Fruit fly (Drosophila melanogaster): ENCODE measurements around the gene CG4592.

Gene CG4592

dm6 chr2L:9966983-9967737, 45.7 kb downstream of the CG4592 start, which contains the start of the genes Dref and RpL13:
TSS of gene Dref (minus strand) at chr2L:9967229.
TSS of gene RpL13 (plus strand) at chr2L:9967313.
- TF ChIP-seq Sox15 (GFP tag; optimal IDR thresholded peaks at IDR 0.05) (peak; percentile 28), cyc (GFP tag; optimal IDR thresholded peaks at IDR 0.05) (peak; percentile 75), dac (GFP tag; optimal IDR thresholded peaks at IDR 0.05) (peak; percentile 46), CG8119 (GFP tag; IDR thresholded peaks at IDR 0.05) (no peak; the same call in 1 of the 3 replicates), CG9139 (GFP tag; optimal IDR thresholded peaks at IDR 0.05) (peak; percentile 86), Ets21C (GFP tag; optimal IDR thresholded peaks at IDR 0.05) (peak; percentile 53), Smox (GFP tag; optimal IDR thresholded peaks at IDR 0.05) (no peak), fkh (GFP tag; optimal IDR thresholded peaks at IDR 0.05) (peak; percentile 79), CG1621 (tag; optimal IDR thresholded peaks at IDR 0.05) (peak; percentile 83), ss (GFP tag; optimal IDR thresholded peaks at IDR 0.05) (peak; percentile 69 to 93), achi (GFP tag; optimal IDR thresholded peaks at IDR 0.05) (peak; percentile 82), CG3919 (GFP tag; optimal IDR thresholded peaks at IDR 0.05) (peak; percentile 85), fd59A (GFP tag; optimal IDR thresholded peaks at IDR 0.05) (peak; percentile 60), net (GFP tag; optimal IDR thresholded peaks at IDR 0.05) (peak; percentile 80), CG11762 (GFP tag; optimal IDR thresholded peaks at IDR 0.05; ENCODE audit: insufficient read depth) (peak; percentile 59), CG3032 (tag; optimal IDR thresholded peaks at IDR 0.05) (peak; percentile 68), Sox102F (GFP tag; optimal IDR thresholded peaks at IDR 0.05) (peak; percentile 92), Gug (GFP tag; IDR thresholded peaks at IDR 0.05) (peak; percentile 44), fd85E (GFP tag; optimal IDR thresholded peaks at IDR 0.05) (peak; percentile 82), Eip93F (GFP tag; optimal IDR thresholded peaks at IDR 0.05) (no peak), Eip78C (GFP tag) (peak; percentile 90), CG11902 (GFP tag; optimal IDR thresholded peaks at IDR 0.05) (no peak), Met (GFP tag; optimal IDR thresholded peaks at IDR 0.05) (peak; percentile 88), vri (GFP tag; optimal IDR thresholded peaks at IDR 0.05) (peak; percentile 92), CG15336 (GFP tag; IDR thresholded peaks at IDR 0.05) (peak; percentile 39; the same call in 1 of the 2 replicates), CG11294 (GFP tag; IDR thresholded peaks at IDR 0.05) (no peak), Hr39 (GFP tag; optimal IDR thresholded peaks at IDR 0.05) (peak; percentile 67), CG16779 (tag; optimal IDR thresholded peaks at IDR 0.05) (peak; percentile 81), OdsH (GFP tag; optimal IDR thresholded peaks at IDR 0.05) (peak; percentile 78), Sox14 (GFP tag; optimal IDR thresholded peaks at IDR 0.05) (peak; percentile 78), topi (GFP tag; optimal IDR thresholded peaks at IDR 0.05) (peak; percentile 85), CG6854 (GFP tag; optimal IDR thresholded peaks at IDR 0.05) (peak; percentile 97), CG32006 (GFP tag; optimal IDR thresholded peaks at IDR 0.05) (no peak), CG6792 (GFP tag; optimal IDR thresholded peaks at IDR 0.05) (peak; percentile 66), acj6 (GFP tag; optimal IDR thresholded peaks at IDR 0.05) (peak; percentile 72), CG31627 (GFP tag; optimal IDR thresholded peaks at IDR 0.05) (peak; percentile 78), dsx (GFP tag; optimal IDR thresholded peaks at IDR 0.05; ENCODE audit: poor library complexity, severe bottlenecking) (peak; percentile 54), CG7368 (GFP tag; optimal IDR thresholded peaks at IDR 0.05) (peak; percentile 84), CG6808 (GFP tag; optimal IDR thresholded peaks at IDR 0.05) (peak; percentile 78), Ets96B (tag; optimal IDR thresholded peaks at IDR 0.05) (peak; percentile 51), Eip75B (GFP tag; optimal IDR thresholded peaks at IDR 0.05) (peak; percentile 83), salr (GFP tag; optimal IDR thresholded peaks at IDR 0.05) (peak in 1 of 2 experiments; percentile 78), CG10631 (GFP tag; optimal IDR thresholded peaks at IDR 0.05) (no peak), Hr4 (GFP tag; optimal IDR thresholded peaks at IDR 0.05) (peak; percentile 73), eg (GFP tag; IDR thresholded peaks at IDR 0.05) (peak; percentile 83), lz (GFP tag; optimal IDR thresholded peaks at IDR 0.05) (peak; percentile 83), spab (GFP tag; optimal IDR thresholded peaks at IDR 0.05) (no peak), CG6276 (GFP tag; optimal IDR thresholded peaks at IDR 0.05) (no peak), Blimp-1 (GFP tag; optimal IDR thresholded peaks at IDR 0.05) (peak; percentile 82), Lpt (GFP tag; optimal IDR thresholded peaks at IDR 0.05) (no peak)

Data from whole organism, prepupa.